Fruit fly (Drosophila melanogaster) whole organism, embryonic: ENCODE data around the gene CG7564.

Experiments used
- Antp ChIP-seq: fragments of 200-800 bp; sonication (Bioruptor generic); optimal IDR thresholded peaks from 3 replicates; lab custom pipeline; 2016; ENCODE audit warnings: missing biosample characterization, missing genetic modification characterization
- Bgb ChIP-seq: fragments of 200-800 bp; sonication (Bioruptor generic); IDR thresholded peaks from 2 replicates; pipeline ENCODE4 v1.3.6; 2022; ENCODE audit warnings: missing biosample characterization, missing genetic modification characterization; ENCODE audit not compliant: partially characterized antibody
- CG10147 ChIP-seq: fragments of 200-800 bp; sonication (Bioruptor generic); optimal IDR thresholded peaks from 2 replicates; lab custom pipeline; 2019; ENCODE audit warnings: missing biosample characterization, mild to moderate bottlenecking, missing genetic modification characterization, moderate library complexity
- CG10366 ChIP-seq: fragments of 200-800 bp; sonication (Bioruptor generic); IDR thresholded peaks from 2 replicates; pipeline ENCODE4 v1.3.6; 2022; ENCODE audit warnings: missing biosample characterization, missing genetic modification characterization
- CG11247 ChIP-seq: fragments of 200-800 bp; sonication (Bioruptor generic); IDR thresholded peaks from 2 replicates; pipeline ENCODE4 v1.3.6; 2022; ENCODE audit warnings: missing biosample characterization, missing genetic modification characterization
- CG11695 ChIP-seq: fragments of 200-800 bp; sonication (Bioruptor generic); IDR thresholded peaks from 3 replicates; pipeline ENCODE4 v1.3.6; 2022; ENCODE audit warnings: missing biosample characterization, missing genetic modification characterization
- CG11723 ChIP-seq: fragments of 200-800 bp; sonication (Bioruptor generic); optimal IDR thresholded peaks from 2 replicates; lab custom pipeline; 2017; ENCODE audit warnings: missing biosample characterization, mild to moderate bottlenecking, missing genetic modification characterization
- CG12769 ChIP-seq: fragments of 200-800 bp; sonication (Bioruptor generic); optimal IDR thresholded peaks from 2 replicates; lab custom pipeline; 2019; ENCODE audit warnings: missing biosample characterization, mild to moderate bottlenecking, missing genetic modification characterization, moderate library complexity
- CG14860 ChIP-seq: fragments of 200-800 bp; sonication (Bioruptor generic); IDR thresholded peaks from 3 replicates; pipeline ENCODE4 v1.3.6; 2022; ENCODE audit warnings: missing biosample characterization, missing genetic modification characterization; ENCODE audit not compliant: partially characterized antibody
- CG1529 ChIP-seq: fragments of 200-800 bp; sonication (Bioruptor generic); optimal IDR thresholded peaks from 3 replicates; lab custom pipeline; 2018; ENCODE audit warnings: missing biosample characterization, missing genetic modification characterization
- CG1647 ChIP-seq: fragments of 200-800 bp; sonication (Bioruptor generic); optimal IDR thresholded peaks from 3 replicates; lab custom pipeline; 2016; ENCODE audit warnings: missing biosample characterization, missing genetic modification characterization
- CG30431 ChIP-seq: fragments of 200-800 bp; sonication (Bioruptor generic); optimal IDR thresholded peaks from 2 replicates; lab custom pipeline; 2017; ENCODE audit warnings: missing biosample characterization, missing genetic modification characterization
- CG3726 ChIP-seq: fragments of 200-800 bp; sonication (Bioruptor generic); IDR thresholded peaks from 3 replicates; pipeline ENCODE4, ENCODE4 v1.3.6; 2022; ENCODE audit warnings: missing biosample characterization, missing genetic modification characterization
- CG42726 ChIP-seq: fragments of 200-800 bp; sonication (Bioruptor generic); IDR thresholded peaks from 2 replicates; pipeline ENCODE4 v1.3.6; 2022; ENCODE audit warnings: missing biosample characterization, missing genetic modification characterization; ENCODE audit not compliant: partially characterized antibody
- CG4360 ChIP-seq: fragments of 200-800 bp; sonication (Bioruptor generic); IDR thresholded peaks from 2 replicates; pipeline ENCODE4 v1.3.6; 2022; ENCODE audit warnings: missing biosample characterization, missing genetic modification characterization
- CG6683 ChIP-seq: fragments of 200-800 bp; sonication (Bioruptor generic); optimal IDR thresholded peaks from 2 replicates; lab custom pipeline; 2017; ENCODE audit warnings: missing biosample characterization, mild to moderate bottlenecking, missing genetic modification characterization, missing genetic modification reagents
- CG6813 ChIP-seq: fragments of 200-800 bp; sonication (Bioruptor generic); optimal IDR thresholded peaks from 2 replicates; lab custom pipeline; 2017; ENCODE audit warnings: missing biosample characterization, missing genetic modification characterization, mild to moderate bottlenecking, moderate library complexity, missing genetic modification reagents
- CG8281 ChIP-seq: fragments of 200-800 bp; sonication (Bioruptor generic); optimal IDR thresholded peaks from 2 replicates; lab custom pipeline; 2018; ENCODE audit warnings: missing biosample characterization, mild to moderate bottlenecking, missing genetic modification characterization, moderate library complexity
- CoRest ChIP-seq: fragments of 200-800 bp; sonication (Bioruptor generic); optimal IDR thresholded peaks from 3 replicates; lab custom pipeline; 2018; ENCODE audit warnings: missing biosample characterization, mild to moderate bottlenecking, missing genetic modification characterization, moderate library complexity
- D ChIP-seq, 2 experiments: fragments of 200-800 bp in 1 of 2; fragments of >200 bp in 1 of 2; sonication (Bioruptor generic) in 1 of 2; optimal IDR thresholded peaks; 2 replicates in 1 of 2; 3 replicates in 1 of 2; lab custom pipeline; 2017; ENCODE audit warnings: mild to moderate bottlenecking in 1 of 2, missing biosample characterization in 1 of 2, missing genetic modification characterization in 1 of 2, missing genetic modification reagents in 1 of 2
- Dip2 ChIP-seq: fragments of 200-800 bp; sonication (Bioruptor generic); IDR thresholded peaks from 2 replicates; pipeline ENCODE4 v1.3.6; 2022; ENCODE audit warnings: missing biosample characterization, missing genetic modification characterization
- Doc3 ChIP-seq: fragments of 200-800 bp; sonication (Bioruptor generic); IDR thresholded peaks from 3 replicates; pipeline ENCODE4 v1.3.6; 2022; ENCODE audit warnings: missing biosample characterization, missing genetic modification characterization; ENCODE audit not compliant: partially characterized antibody
- Hr3 ChIP-seq: fragments of 200-800 bp; sonication (Bioruptor generic); optimal IDR thresholded peaks from 3 replicates; lab custom pipeline; 2016; ENCODE audit warnings: missing biosample characterization, missing genetic modification characterization
- MESR4 ChIP-seq: fragments of 200-800 bp; sonication (Bioruptor generic); optimal IDR thresholded peaks from 2 replicates; lab custom pipeline; 2018; ENCODE audit warnings: missing biosample characterization, mild to moderate bottlenecking, missing genetic modification characterization, moderate library complexity
- Med ChIP-seq: fragments of 200-800 bp; sonication (Bioruptor generic); peaks from one replicate; lab custom pipeline; 2016; ENCODE audit warnings: missing biosample characterization, missing genetic modification characterization, mild to moderate bottlenecking, inconsistent platforms, moderate library complexity
- Trl ChIP-seq, 3 experiments: fragments of >200 bp in 2 of 3; fragments of 200-800 bp in 1 of 3; sonication (Bioruptor generic) in 1 of 3; optimal IDR thresholded peaks; 2 replicates in 1 of 3; 3 replicates in 2 of 3; lab custom pipeline; 2016 to 2017; ENCODE audit warnings: missing biosample characterization in 1 of 3, missing genetic modification characterization in 1 of 3
- ato ChIP-seq: fragments of 200-800 bp; sonication (Bioruptor generic); IDR thresholded peaks from 2 replicates; pipeline ENCODE4 v1.3.6; 2022; ENCODE audit warnings: missing biosample characterization, missing genetic modification characterization; ENCODE audit not compliant: partially characterized antibody
- chm ChIP-seq: fragments of 200-800 bp; sonication (Bioruptor generic); IDR thresholded peaks from 2 replicates; pipeline ENCODE4 v1.3.6; 2022; ENCODE audit warnings: missing biosample characterization, missing genetic modification characterization
- crp ChIP-seq, 2 experiments: fragments of 200-800 bp; sonication (Bioruptor generic); optimal IDR thresholded peaks; 2 replicates in 1 of 2; 3 replicates in 1 of 2; lab custom pipeline; 2017; ENCODE audit warnings: missing biosample characterization in 2 of 2, missing genetic modification characterization in 2 of 2, mild to moderate bottlenecking in 1 of 2, moderate library complexity in 1 of 2
- dimm ChIP-seq: fragments of 200-800 bp; sonication (Bioruptor generic); IDR thresholded peaks from 2 replicates; pipeline ENCODE4 v1.3.6; 2022; ENCODE audit warnings: missing biosample characterization, missing genetic modification characterization
- dmrt11E ChIP-seq: fragments of 200-800 bp; sonication (Bioruptor generic); optimal IDR thresholded peaks from 3 replicates; lab custom pipeline; 2018; ENCODE audit warnings: missing biosample characterization, mild to moderate bottlenecking, missing genetic modification characterization, moderate library complexity
- fu2 ChIP-seq: fragments of 200-800 bp; sonication (Bioruptor generic); optimal IDR thresholded peaks from 2 replicates; lab custom pipeline; 2016; ENCODE audit warnings: missing biosample characterization, missing genetic modification characterization
- gce ChIP-seq: fragments of 200-800 bp; sonication (Bioruptor generic); IDR thresholded peaks from 3 replicates; pipeline ENCODE4 v1.3.6; 2022; ENCODE audit warnings: missing biosample characterization, missing genetic modification characterization
- jing ChIP-seq: fragments of 200-800 bp; sonication (Bioruptor generic); optimal IDR thresholded peaks from 2 replicates; lab custom pipeline; 2018; ENCODE audit warnings: missing biosample characterization, mild to moderate bottlenecking, missing genetic modification characterization
- mam ChIP-seq: fragments of 200-800 bp; sonication (Bioruptor generic); optimal IDR thresholded peaks from 3 replicates; lab custom pipeline; 2016; ENCODE audit warnings: missing biosample characterization, missing genetic modification characterization
- odd ChIP-seq: fragments of 200-800 bp; sonication (Bioruptor generic); optimal IDR thresholded peaks from 2 replicates; lab custom pipeline; 2017; ENCODE audit warnings: missing biosample characterization, mild to moderate bottlenecking, missing genetic modification characterization
- otp ChIP-seq: fragments of 200-800 bp; sonication (Bioruptor generic); IDR thresholded peaks from 3 replicates; pipeline ENCODE4, ENCODE4 v1.3.6; 2022; ENCODE audit warnings: missing biosample characterization, missing genetic modification characterization
- p53 ChIP-seq: fragments of 200-800 bp; sonication (Bioruptor generic); optimal IDR thresholded peaks from 2 replicates; lab custom pipeline; 2016; ENCODE audit warnings: missing biosample characterization, missing genetic modification characterization
- pan ChIP-seq, 4 experiments: fragments of >200 bp in 3 of 4; fragments of 200-800 bp in 1 of 4; sonication (Bioruptor generic) in 1 of 4; optimal IDR thresholded peaks in 3 of 4; IDR thresholded peaks in 1 of 4; 2 replicates each; pipeline versions ENCODE4 v1.3.6 to Lab custom; 2017 to 2022; ENCODE audit warnings: missing biosample characterization in 2 of 4, missing genetic modification characterization in 2 of 4, mixed read lengths in 1 of 4
- prd ChIP-seq, 3 experiments: fragments of >200 bp in 2 of 3; fragments of 200-800 bp in 1 of 3; sonication (Bioruptor generic) in 1 of 3; optimal IDR thresholded peaks in 2 of 3; IDR thresholded peaks in 1 of 3; 2 replicates in 2 of 3; 3 replicates in 1 of 3; pipeline versions ENCODE4 v1.3.6 to Lab custom; 2017 to 2022; ENCODE audit warnings: missing biosample characterization in 1 of 3, missing genetic modification characterization in 1 of 3
- pum ChIP-seq: fragments of 200-800 bp; sonication (Bioruptor generic); optimal IDR thresholded peaks from 2 replicates; lab custom pipeline; 2016; ENCODE audit warnings: missing biosample characterization, missing genetic modification characterization
- pzg ChIP-seq: fragments of 200-800 bp; sonication (Bioruptor generic); optimal IDR thresholded peaks from 3 replicates; lab custom pipeline; 2018; ENCODE audit warnings: missing biosample characterization, mild to moderate bottlenecking, missing genetic modification characterization, moderate library complexity
- sim ChIP-seq: fragments of 200-800 bp; sonication (Bioruptor generic); IDR thresholded peaks from 2 replicates; pipeline ENCODE4 v1.3.6; 2022; ENCODE audit warnings: missing biosample characterization, missing genetic modification characterization
- sisA ChIP-seq: fragments of 200-800 bp; sonication (Bioruptor generic); IDR thresholded peaks from 2 replicates; pipeline ENCODE4 v1.3.6; 2022; ENCODE audit warnings: missing biosample characterization, missing genetic modification characterization
- sob ChIP-seq: fragments of 200-800 bp; sonication (Bioruptor generic); IDR thresholded peaks from 2 replicates; pipeline ENCODE4 v1.3.6; 2022; ENCODE audit warnings: missing biosample characterization, missing genetic modification characterization
- sr ChIP-seq: fragments of 200-800 bp; sonication (Bioruptor generic); IDR thresholded peaks from 3 replicates; pipeline ENCODE4 v1.3.6; 2022; ENCODE audit warnings: missing biosample characterization, missing genetic modification characterization
- tx ChIP-seq: fragments of 200-800 bp; sonication (Bioruptor generic); optimal IDR thresholded peaks from 2 replicates; lab custom pipeline; 2016; ENCODE audit warnings: missing biosample characterization, missing genetic modification characterization
- zen2 ChIP-seq: fragments of 200-800 bp; sonication (Bioruptor generic); IDR thresholded peaks from 3 replicates; pipeline ENCODE4 v1.3.6; 2022; ENCODE audit warnings: missing biosample characterization, missing genetic modification characterization; ENCODE audit not compliant: partially characterized antibody

Gene CG7564

dm6 chr3L:17534396-17534795 is 20.3 kb downstream of the CG7564 start (continued):
- TF ChIP-seq dimm (GFP tag; lab: Robert Waterston, UW) (no peak), CoRest (no peak), prd (optimal IDR thresholded peaks at IDR 0.05; lab: Kevin White, UChicago) (no peak), prd (GFP tag; IDR thresholded peaks at IDR 0.05; lab: Robert Waterston, UW) (no peak), crp (GFP tag; optimal IDR thresholded peaks at IDR 0.05; lab: Kevin White, UChicago) (no peak), Bgb (GFP tag; lab: Robert Waterston, UW) (no peak), CG11723 (GFP tag; lab: Kevin White, UChicago) (no peak), sob (GFP tag; lab: Robert Waterston, UW) (0 out of 2 replicates have a peak, but pooled peaks have one; percentile 8), CG11247 (GFP tag; lab: Robert Waterston, UW) (0 out of 2 replicates have a peak, but pooled peaks have one; percentile 18), gce (GFP tag; lab: Robert Waterston, UW) (no peak), CG14860 (GFP tag; lab: Robert Waterston, UW) (no peak), CG1647 (GFP tag; lab: Kevin White, UChicago) (no peak), ato (GFP tag; lab: Robert Waterston, UW) (no peak), CG42726 (no peak), chm (GFP tag; lab: Robert Waterston, UW) (peak; percentile 52; the same call in 1 of the 2 replicates), Trl (optimal IDR thresholded peaks at IDR 0.05; lab: Kevin White, UChicago) (peak; percentile 23 to 29), Trl (GFP tag; optimal IDR thresholded peaks at IDR 0.05; lab: Kevin White, UChicago) (no peak), Antp (no peak), MESR4 (GFP tag; lab: Kevin White, UChicago) (no peak), fu2 (no peak), pum (GFP tag; lab: Kevin White, UChicago) (no peak), CG10366 (GFP tag; lab: Robert Waterston, UW) (no peak), CG6683 (no peak), CG4360 (no peak), Doc3 (GFP tag; lab: Robert Waterston, UW) (no peak), CG12769 (tag; lab: Kevin White, UChicago) (peak; percentile 1), odd (no peak), zen2 (GFP tag; lab: Robert Waterston, UW) (no peak), CG10147 (GFP tag; lab: Kevin White, UChicago) (no peak), sim (GFP tag; lab: Robert Waterston, UW) (no peak), sr (GFP tag; lab: Robert Waterston, UW) (no peak), D (optimal IDR thresholded peaks at IDR 0.05; lab: Kevin White, UChicago) (no peak), D (GFP tag; optimal IDR thresholded peaks at IDR 0.05; lab: Kevin White, UChicago) (no peak), mam (no peak), CG8281 (tag; lab: Kevin White, UChicago) (no peak), sisA (no peak), CG6813 (GFP tag; lab: Kevin White, UChicago) (no peak), CG30431 (no peak), jing (GFP tag; lab: Kevin White, UChicago) (no peak), Med (GFP tag; lab: Kevin White, UChicago) (peak; percentile 40), Hr3 (GFP tag; lab: Kevin White, UChicago) (no peak), CG11695 (GFP tag; lab: Robert Waterston, UW) (no peak), CG1529 (GFP tag; lab: Kevin White, UChicago) (no peak), dmrt11E (tag; lab: Kevin White, UChicago) (no peak), tx (GFP tag; lab: Kevin White, UChicago) (no peak), p53 (GFP tag; lab: Kevin White, UChicago) (no peak), pan (optimal IDR thresholded peaks at IDR 0.05; lab: Kevin White, UChicago) (no peak), pan (GFP tag; optimal IDR thresholded peaks at IDR 0.05 in 1 of 2, IDR thresholded peaks at IDR 0.05 in 1 of 2) (peak in 1 of 2 experiments; percentile 8), CG3726 (GFP tag; lab: Robert Waterston, UW) (no peak), pzg (GFP tag; lab: Kevin White, UChicago) (no peak), Dip2 (GFP tag; lab: Robert Waterston, UW) (no peak), otp (0 out of 3 replicates have a peak, but pooled peaks have one; percentile 16)
